Worm (Caenorhabditis elegans) whole organism, L3 larva: ENCODE results near the gene ostf-4.

ENCODE experiments used
- aly-2 ChIP-seq: fragments of 150-350 bp; optimal IDR thresholded peaks from 2 replicates; lab custom pipeline; 2014; ENCODE audit warnings: missing biosample characterization, missing genetic modification characterization
- ama-1 ChIP-seq: fragments of 150-350 bp; optimal IDR thresholded peaks from 2 replicates; lab custom pipeline; 2018
- egl-27 ChIP-seq: sonication (generic microtip); optimal IDR thresholded peaks from 4 replicates; lab custom pipeline; 2017; ENCODE audit warnings: missing biosample characterization, missing genetic modification reagents, missing genetic modification characterization
- fkh-10 ChIP-seq: sonication (generic microtip); optimal IDR thresholded peaks from 2 replicates; lab custom pipeline; 2017; ENCODE audit warnings: missing biosample characterization, missing genetic modification reagents, missing genetic modification characterization
- fos-1 ChIP-seq: fragments of 150-350 bp; optimal IDR thresholded peaks from 2 replicates; lab custom pipeline; 2014; ENCODE audit warnings: missing biosample characterization, missing genetic modification characterization
- nhr-25 ChIP-seq: sonication (generic microtip); optimal IDR thresholded peaks from 2 replicates; lab custom pipeline; 2017; ENCODE audit warnings: missing biosample characterization, missing genetic modification characterization
- nhr-28 ChIP-seq: fragments of 150-350 bp; optimal IDR thresholded peaks from 2 replicates; lab custom pipeline; 2014; ENCODE audit warnings: missing biosample characterization, missing genetic modification characterization
- nhr-76 ChIP-seq: fragments of 150-350 bp; sonication (generic microtip); optimal IDR thresholded peaks from 5 replicates; lab custom pipeline; 2014; ENCODE audit warnings: missing biosample characterization, missing genetic modification characterization
- sea-2 ChIP-seq: fragments of 150-350 bp; sonication (generic microtip); optimal IDR thresholded peaks from 4 replicates; lab custom pipeline; 2014; ENCODE audit warnings: missing biosample characterization, missing genetic modification reagents, missing genetic modification characterization
- unc-62 ChIP-seq: fragments of 150-350 bp; sonication (generic microtip); optimal IDR thresholded peaks from 4 replicates; lab custom pipeline; 2014; ENCODE audit warnings: missing biosample characterization, missing genetic modification reagents, missing genetic modification characterization

- TF ChIP-seq nhr-28: no peak
- no peak for TF ChIP-seq sea-2 (GFP tag; lab: Kevin White, UChicago)
- TF ChIP-seq nhr-25: no peak
- TF ChIP-seq nhr-76 (tag; lab: Kevin White, UChicago): no peak
- TF ChIP-seq egl-27 (tag; lab: Kevin White, UChicago): no peak
- TF ChIP-seq aly-2 (tag; lab: Kevin White, UChicago): no peak
- TF ChIP-seq fkh-10: no peak
- no peak for TF ChIP-seq unc-62 (GFP tag; lab: Kevin White, UChicago)
- no peak for TF ChIP-seq ama-1 (lab: Kevin White, UChicago)
- no peak for TF ChIP-seq fos-1
Measured at ce11 chrIII:10326327-10326726, 8.0 kb upstream of the ostf-4 start.
